Worm (Caenorhabditis elegans): ENCODE measurements around the gene dars-1.
A peak's percentile ranks its signal among the peaks of the same experiment; 100 is the strongest.

DNA sequence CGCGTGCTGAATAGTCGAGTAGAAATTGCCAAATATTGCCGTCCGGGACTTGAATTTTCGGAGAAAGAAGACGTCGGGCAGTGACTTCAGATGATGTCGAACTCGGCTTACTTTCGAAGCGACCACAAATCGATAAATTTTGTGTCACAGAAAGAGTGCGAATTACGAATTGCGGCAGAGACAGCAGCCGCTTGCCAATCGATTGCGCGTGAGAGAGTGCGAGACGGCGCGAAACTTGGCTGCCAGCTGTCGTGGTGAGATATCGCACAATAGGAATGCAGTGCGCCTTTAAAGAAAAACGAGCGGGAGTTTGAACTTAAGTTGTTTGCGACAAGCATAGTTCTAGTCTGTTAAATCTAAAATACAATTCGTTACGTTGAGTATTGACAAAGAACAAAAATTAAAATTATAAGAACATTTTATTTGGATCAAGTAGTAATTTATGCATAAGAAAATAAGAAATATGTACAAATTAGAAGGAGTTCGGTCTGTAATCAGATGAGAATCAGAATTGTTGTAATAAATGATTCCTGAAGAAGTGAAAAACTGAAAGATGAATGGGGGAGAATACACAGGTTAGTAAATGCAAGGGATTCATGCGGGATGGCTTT, 47.5 kb downstream of the dars-1 start, which contains the start of gene pir-2:
- TF ChIP-seq lin-11 (tag; optimal IDR thresholded peaks at IDR 0.05) (peak; percentile 90), snpc-4 (tag; optimal IDR thresholded peaks at IDR 0.05) (peak; percentile 79), ztf-1 (GFP tag; conservative IDR thresholded peaks at IDR 0.05) (no peak), sma-9 (GFP tag; optimal IDR thresholded peaks at IDR 0.05) (peak; percentile 81), sma-9 (tag; optimal IDR thresholded peaks at IDR 0.05) (no peak), ceh-16 (tag; optimal IDR thresholded peaks at IDR 0.05) (peak; percentile 39), egl-27 (tag; optimal IDR thresholded peaks at IDR 0.05) (no peak), sem-4 (tag; optimal IDR thresholded peaks at IDR 0.05) (peak; percentile 42), elt-3 (tag; optimal IDR thresholded peaks at IDR 0.05) (no peak), nhr-77 (tag; optimal IDR thresholded peaks at IDR 0.05) (no peak), lsy-2 (tag; optimal IDR thresholded peaks at IDR 0.05) (peak; percentile 70 to 93), nhr-129 (tag; optimal IDR thresholded peaks at IDR 0.05) (peak; percentile 92), nhr-10 (tag; optimal IDR thresholded peaks at IDR 0.05) (no peak)
